Fruit fly (Drosophila melanogaster): ENCODE data around the gene eIF4G2.

Gene eIF4G2

DNA sequence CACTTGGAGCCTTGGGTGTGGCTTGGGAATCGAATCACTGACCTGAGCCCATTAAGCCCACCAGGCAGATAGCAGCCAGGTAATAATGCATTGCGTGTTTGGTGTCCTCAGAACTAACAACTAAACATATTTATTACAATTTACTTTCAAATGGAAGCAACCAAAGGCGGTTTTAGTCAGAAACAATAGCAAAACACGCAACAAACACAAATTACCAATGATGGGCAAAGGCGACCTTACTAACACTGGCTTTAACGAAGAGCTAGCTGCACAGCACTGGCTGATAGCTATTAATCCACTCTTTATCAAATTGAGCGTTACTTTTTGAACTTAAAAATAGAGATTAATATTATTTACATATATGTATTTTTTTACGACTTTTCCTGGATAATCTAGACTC lies 56.0 kb downstream of the eIF4G2 start, which contains the start of gene udt:
udt (minus strand) TSS at position 249 of the 400 bp plus-strand sequence.
- no peak for TF ChIP-seq CG8478 (optimal IDR thresholded peaks at IDR 0.05)
- TF ChIP-seq CTCF (optimal IDR thresholded peaks at IDR 0.05), result no peak

DNA sequence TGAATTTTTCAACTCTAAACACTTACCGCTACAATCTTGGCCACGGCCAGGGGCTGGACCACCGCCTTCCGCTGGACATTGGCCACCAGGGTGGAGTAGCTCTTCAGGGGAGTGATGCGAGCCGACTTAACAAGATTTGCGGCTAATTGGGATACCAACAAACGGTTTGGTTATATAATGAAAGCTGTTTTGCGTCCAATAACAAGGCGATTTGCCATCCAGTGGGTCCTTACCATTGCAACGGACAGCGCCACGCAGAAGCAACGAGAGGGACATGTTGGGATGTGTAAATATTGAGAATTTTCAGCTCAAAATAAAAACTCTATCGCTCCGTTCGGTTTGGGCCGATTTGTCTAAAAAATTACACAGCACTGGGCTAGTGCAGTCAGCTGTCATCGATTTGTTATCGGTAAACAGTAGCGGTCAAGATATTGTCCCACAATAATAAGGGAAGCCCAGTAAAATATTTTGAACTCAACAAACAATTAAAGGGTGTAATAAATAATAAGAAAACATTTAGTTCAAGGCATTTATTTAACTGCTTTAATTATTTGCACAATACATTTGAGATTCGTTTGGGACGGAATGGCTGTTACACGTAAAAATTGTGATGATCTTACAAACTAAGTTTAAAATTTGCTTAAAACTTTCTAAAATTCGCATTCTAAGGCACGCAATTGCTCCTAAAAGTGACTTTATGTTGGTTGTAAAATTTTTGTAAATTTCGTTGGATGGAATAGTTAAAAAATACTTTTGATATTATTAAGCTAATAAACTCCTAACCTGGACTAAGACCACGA lies 58.6 kb downstream of the eIF4G2 start, which contains the start of gene SdhD:
SdhD (minus strand) TSS at position 382 of the 800 bp plus-strand sequence.
- TF ChIP-seq CTCF (optimal IDR thresholded peaks at IDR 0.05), result no peak
- TF ChIP-seq CG8478 (optimal IDR thresholded peaks at IDR 0.05), result no peak
